Worm (Caenorhabditis elegans) whole organism, young adult: Measurements from ENCODE around the gene ins-39.

Source experiments
- B0035.1 ChIP-seq: sonication (generic microtip); optimal IDR thresholded peaks from 2 replicates; lab custom pipeline; 2016; ENCODE audit warnings: missing genetic modification characterization, mild to moderate bottlenecking, missing compliant biosample characterization, missing genotype, missing genetic modification reagents
- F37B4.10 ChIP-seq: fragments of 200-800 bp; sonication (Bioruptor generic); IDR thresholded peaks from 2 replicates; pipeline ENCODE4 v1.3.6; 2022; ENCODE audit warnings: missing genetic modification characterization, missing compliant biosample characterization
- F39B2.1 ChIP-seq: fragments of 200-800 bp; sonication (Bioruptor generic); IDR thresholded peaks from 2 replicates; pipeline ENCODE4 v1.3.6; 2022; ENCODE audit warnings: missing genetic modification reagents, missing genetic modification characterization, missing compliant biosample characterization
- F52B5.7 ChIP-seq: sonication (generic microtip); optimal IDR thresholded peaks from 2 replicates; lab custom pipeline; 2016; ENCODE audit warnings: mild to moderate bottlenecking, missing genetic modification characterization, missing compliant biosample characterization
- F55B11.4 ChIP-seq: sonication (generic microtip); optimal IDR thresholded peaks from 2 replicates; lab custom pipeline; 2016; ENCODE audit warnings: missing compliant biosample characterization, missing genetic modification characterization, borderline replicate concordance; ENCODE audit not compliant: insufficient read depth
- T07F8.4 ChIP-seq: sonication (generic microtip); optimal IDR thresholded peaks from 2 replicates; lab custom pipeline; 2016; ENCODE audit warnings: mild to moderate bottlenecking, missing genetic modification characterization, moderate library complexity, missing compliant biosample characterization
- Y53F4B.3 ChIP-seq: fragments of 200-800 bp; sonication (Bioruptor generic); IDR thresholded peaks from 2 replicates; pipeline ENCODE4 v1.3.6; 2022; ENCODE audit warnings: missing genetic modification reagents, missing genetic modification characterization, missing compliant biosample characterization
- Y79H2A.3 ChIP-seq: fragments of 200-800 bp; sonication (Bioruptor generic); conservative IDR thresholded peaks from 2 replicates; pipeline ENCODE4 v1.3.6; 2022; ENCODE audit warnings: missing genetic modification reagents, missing genetic modification characterization, missing compliant biosample characterization
- Y95B8A.8 ChIP-seq: fragments of 200-800 bp; sonication (Bioruptor generic); IDR thresholded peaks from 2 replicates; pipeline ENCODE4 v1.3.6; 2022; ENCODE audit warnings: missing genetic modification reagents, missing genetic modification characterization, missing compliant biosample characterization
- ZK185.1 ChIP-seq: sonication (generic microtip); optimal IDR thresholded peaks from 2 replicates; lab custom pipeline; 2016; ENCODE audit warnings: mild to moderate bottlenecking, missing genetic modification characterization, missing compliant biosample characterization; ENCODE audit not compliant: poor library complexity, severe bottlenecking
- akir-1 ChIP-seq: fragments of 200-800 bp; sonication (Bioruptor generic); optimal IDR thresholded peaks from 2 replicates; lab custom pipeline; 2018; ENCODE audit warnings: mild to moderate bottlenecking, missing genetic modification characterization, moderate library complexity, missing compliant biosample characterization
- ama-1 ChIP-seq, 3 experiments: fragments of 150-350 bp in 1 of 3; sonication (generic microtip) in 2 of 3; optimal IDR thresholded peaks; 2 replicates each; lab custom pipeline; 2014 to 2018; ENCODE audit warnings: missing biosample characterization in 2 of 3, missing genetic modification characterization in 2 of 3, missing genetic modification reagents in 2 of 3
- aptf-3 ChIP-seq: fragments of 200-800 bp; sonication (Bioruptor generic); IDR thresholded peaks from 2 replicates; pipeline ENCODE4 v1.3.6; 2022; ENCODE audit warnings: missing genetic modification characterization, missing compliant biosample characterization
- atf-7 ChIP-seq: sonication (generic microtip); optimal IDR thresholded peaks from 2 replicates; lab custom pipeline; 2017; ENCODE audit warnings: mild to moderate bottlenecking, missing genetic modification characterization, missing compliant biosample characterization
- attf-3 ChIP-seq: fragments of 200-800 bp; sonication (Bioruptor generic); conservative IDR thresholded peaks from 2 replicates; pipeline ENCODE4 v1.3.6; 2022; ENCODE audit warnings: missing genetic modification reagents, missing genetic modification characterization, missing compliant biosample characterization
- attf-6 ChIP-seq: fragments of 200-800 bp; sonication (Bioruptor generic); IDR thresholded peaks from 2 replicates; pipeline ENCODE4 v1.3.6; 2022; ENCODE audit warnings: missing genetic modification reagents, missing genetic modification characterization, missing compliant biosample characterization
- bed-1 ChIP-seq: fragments of 200-800 bp; sonication (Bioruptor generic); IDR thresholded peaks from 2 replicates; pipeline ENCODE4 v1.3.6; 2022; ENCODE audit warnings: missing genetic modification reagents, missing genetic modification characterization, missing compliant biosample characterization
- bed-2 ChIP-seq: fragments of 200-800 bp; sonication (Bioruptor generic); IDR thresholded peaks from 2 replicates; pipeline ENCODE4 v1.3.6; 2022; ENCODE audit warnings: missing genetic modification reagents, missing genetic modification characterization, missing compliant biosample characterization
- ceh-100 ChIP-seq: fragments of 200-800 bp; sonication (Bioruptor generic); IDR thresholded peaks from 2 replicates; pipeline ENCODE4 v1.3.6; 2022; ENCODE audit warnings: missing genetic modification reagents, missing genetic modification characterization, missing compliant biosample characterization
- ceh-58 ChIP-seq: fragments of 200-800 bp; sonication (Bioruptor generic); IDR thresholded peaks from 2 replicates; pipeline ENCODE4 v1.3.6; 2022; ENCODE audit warnings: missing genetic modification characterization, missing compliant biosample characterization
- ceh-79 ChIP-seq: sonication (generic microtip); optimal IDR thresholded peaks from 2 replicates; lab custom pipeline; 2017; ENCODE audit warnings: mild to moderate bottlenecking, missing genetic modification characterization, missing compliant biosample characterization
- chd-7 ChIP-seq: sonication (generic microtip); optimal IDR thresholded peaks from 2 replicates; lab custom pipeline; 2016; ENCODE audit warnings: mild to moderate bottlenecking, missing genetic modification characterization, moderate library complexity, missing compliant biosample characterization
- die-1 ChIP-seq: sonication (generic microtip); optimal IDR thresholded peaks from 2 replicates; lab custom pipeline; 2016; ENCODE audit warnings: missing genotype, mild to moderate bottlenecking, missing genetic modification characterization, missing compliant biosample characterization
- efl-1 ChIP-seq: fragments of 150-350 bp; optimal IDR thresholded peaks from 2 replicates; lab custom pipeline; 2014; ENCODE audit warnings: missing biosample characterization, missing genetic modification reagents, missing genetic modification characterization
- ets-4 ChIP-seq: fragments of 200-800 bp; sonication (Bioruptor generic); optimal IDR thresholded peaks from 2 replicates; lab custom pipeline; 2018; ENCODE audit warnings: mild to moderate bottlenecking, missing genetic modification characterization, missing compliant biosample characterization
- fkh-3 ChIP-seq: sonication (generic microtip); optimal IDR thresholded peaks from 2 replicates; lab custom pipeline; 2016; ENCODE audit warnings: mild to moderate bottlenecking, missing genetic modification characterization, missing compliant biosample characterization
- hsf-1 ChIP-seq: fragments of 200-800 bp; sonication (Bioruptor generic); IDR thresholded peaks from 2 replicates; pipeline ENCODE4 v1.3.6; 2022; ENCODE audit warnings: missing genetic modification reagents, missing genetic modification characterization, missing compliant biosample characterization
- let-607 ChIP-seq, 2 experiments: fragments of 200-800 bp in 1 of 2; sonication (Bioruptor generic) in 1 of 2; sonication (generic microtip) in 1 of 2; optimal IDR thresholded peaks; 2 replicates each; lab custom pipeline; 2016 to 2018; ENCODE audit warnings: mild to moderate bottlenecking in 2 of 2, missing compliant biosample characterization in 2 of 2, missing genetic modification characterization in 2 of 2, moderate library complexity in 2 of 2, missing genotype in 1 of 2
- lir-1 ChIP-seq: fragments of 200-800 bp; sonication (Bioruptor generic); conservative IDR thresholded peaks from 2 replicates; pipeline ENCODE4 v1.3.6; 2022; ENCODE audit warnings: missing genetic modification reagents, missing genetic modification characterization, missing compliant biosample characterization
- nfya-1 ChIP-seq: sonication (generic microtip); optimal IDR thresholded peaks from 2 replicates; lab custom pipeline; 2017; ENCODE audit warnings: antibody characterized with exemption, missing compliant biosample characterization, missing genetic modification characterization, borderline replicate concordance; ENCODE audit not compliant: insufficient read depth
- nfyb-1 ChIP-seq: fragments of 200-800 bp; sonication (Bioruptor generic); IDR thresholded peaks from 2 replicates; pipeline ENCODE4 v1.3.6; 2022; ENCODE audit warnings: missing genetic modification reagents, missing genetic modification characterization, missing compliant biosample characterization
- nhr-120 ChIP-seq: fragments of 200-800 bp; sonication (Bioruptor generic); IDR thresholded peaks from 2 replicates; pipeline ENCODE4 v1.3.6; 2022; ENCODE audit warnings: missing genetic modification characterization, missing compliant biosample characterization
- nhr-179 ChIP-seq: sonication (generic microtip); optimal IDR thresholded peaks from 2 replicates; lab custom pipeline; 2016; ENCODE audit warnings: mild to moderate bottlenecking, missing genetic modification characterization, missing compliant biosample characterization
- nhr-27 ChIP-seq: fragments of 200-800 bp; sonication (Bioruptor generic); optimal IDR thresholded peaks from 2 replicates; lab custom pipeline; 2018; ENCODE audit warnings: mild to moderate bottlenecking, missing genetic modification characterization, moderate library complexity, missing compliant biosample characterization
- nhr-80 ChIP-seq: sonication (generic microtip); optimal IDR thresholded peaks from 2 replicates; lab custom pipeline; 2016; ENCODE audit warnings: missing genetic modification characterization, missing compliant biosample characterization
- nhr-90 ChIP-seq: sonication (generic microtip); optimal IDR thresholded peaks from 2 replicates; lab custom pipeline; 2016; ENCODE audit warnings: missing genotype, mild to moderate bottlenecking, missing genetic modification characterization, missing compliant biosample characterization
- pha-4 ChIP-seq: fragments of 150-350 bp; sonication (generic microtip); optimal IDR thresholded peaks from 2 replicates; lab custom pipeline; 2014; ENCODE audit warnings: missing biosample characterization, missing genetic modification reagents, missing genetic modification characterization
- rec-8 ChIP-seq, 2 experiments: sonication (generic microtip); optimal IDR thresholded peaks; 2 replicates each; lab custom pipeline; 2016; ENCODE audit warnings: mild to moderate bottlenecking in 2 of 2, missing genetic modification characterization in 2 of 2, missing genetic modification reagents in 2 of 2, missing genotype in 2 of 2, missing biosample characterization in 1 of 2, missing compliant biosample characterization in 1 of 2, moderate library complexity in 1 of 2
- sdz-38 ChIP-seq: sonication (generic microtip); optimal IDR thresholded peaks from 2 replicates; lab custom pipeline; 2016; ENCODE audit warnings: missing genotype, missing genetic modification characterization, missing compliant biosample characterization
- sptf-2 ChIP-seq: fragments of 200-800 bp; sonication (Bioruptor generic); optimal IDR thresholded peaks from 2 replicates; lab custom pipeline; 2018; ENCODE audit warnings: mild to moderate bottlenecking, missing genetic modification characterization, missing compliant biosample characterization
- tbp1 ChIP-seq: fragments of 200-800 bp; sonication (Bioruptor generic); optimal IDR thresholded peaks from 2 replicates; lab custom pipeline; 2018; ENCODE audit warnings: mild to moderate bottlenecking, missing genetic modification characterization, missing compliant biosample characterization
- tlf-1 ChIP-seq: fragments of 200-800 bp; sonication (Bioruptor generic); optimal IDR thresholded peaks from 2 replicates; lab custom pipeline; 2018; ENCODE audit warnings: mild to moderate bottlenecking, missing genetic modification characterization, missing compliant biosample characterization
- xnd-1 ChIP-seq: sonication (generic microtip); optimal IDR thresholded peaks from 2 replicates; lab custom pipeline; 2016; ENCODE audit warnings: missing genotype, missing genetic modification reagents, missing genetic modification characterization, missing compliant biosample characterization
- ztf-18 ChIP-seq: sonication (generic microtip); optimal IDR thresholded peaks from 2 replicates; lab custom pipeline; 2016; ENCODE audit warnings: missing genotype, mild to moderate bottlenecking, missing genetic modification characterization, missing compliant biosample characterization

The ins-39 gene

DNA sequence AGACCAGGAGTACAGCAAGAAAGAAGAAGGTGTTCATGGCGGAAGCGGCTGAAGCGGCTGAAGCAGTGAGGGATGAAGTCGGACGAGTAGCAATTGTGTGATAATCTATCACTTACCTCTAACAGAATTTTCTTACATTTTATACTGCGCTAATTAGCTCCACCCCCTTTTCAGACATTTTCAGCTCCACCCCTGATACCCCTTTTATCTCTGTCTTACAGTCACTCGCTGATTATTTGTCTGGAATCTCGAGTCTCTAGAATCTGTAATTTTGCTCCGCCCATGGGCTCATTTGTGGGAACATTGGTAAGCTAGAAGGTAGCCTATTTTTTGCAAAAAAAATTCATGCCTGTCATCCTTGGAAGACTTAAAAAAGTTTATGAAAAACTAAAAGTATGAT lies at the start of gene ins-39:
TSS of gene ins-39 (minus strand) at position 101 of the 400 bp plus-strand sequence.
- TF ChIP-seq chd-7: no peak
- TF ChIP-seq pha-4: no peak
- no peak for TF ChIP-seq bed-2 (GFP tag; lab: Robert Waterston, UW)
- no peak for TF ChIP-seq nhr-90 (tag; lab: Kevin White, UChicago)
- TF ChIP-seq attf-6 (GFP tag; lab: Robert Waterston, UW): no peak
- no peak for TF ChIP-seq B0035.1 (tag; lab: Kevin White, UChicago)
- no peak for TF ChIP-seq atf-7 (tag; lab: Kevin White, UChicago)
- no peak for TF ChIP-seq rec-8 (tag; optimal IDR thresholded peaks at IDR 0.05; lab: Kevin White, UChicago)
- TF ChIP-seq bed-1: no peak
- TF ChIP-seq Y95B8A.8 (GFP tag; lab: Robert Waterston, UW): no peak
- TF ChIP-seq tbp1: no peak
- TF ChIP-seq ama-1 (optimal IDR thresholded peaks at IDR 0.05; lab: Kevin White, UChicago): no peak
- no peak for TF ChIP-seq ama-1 (GFP tag; optimal IDR thresholded peaks at IDR 0.05; lab: Kevin White, UChicago)
- no peak for TF ChIP-seq hsf-1 (GFP tag; lab: Robert Waterston, UW)
- TF ChIP-seq attf-3 (GFP tag; lab: Robert Waterston, UW): no peak
- TF ChIP-seq, all 124 proteins: peak for 0

DNA sequence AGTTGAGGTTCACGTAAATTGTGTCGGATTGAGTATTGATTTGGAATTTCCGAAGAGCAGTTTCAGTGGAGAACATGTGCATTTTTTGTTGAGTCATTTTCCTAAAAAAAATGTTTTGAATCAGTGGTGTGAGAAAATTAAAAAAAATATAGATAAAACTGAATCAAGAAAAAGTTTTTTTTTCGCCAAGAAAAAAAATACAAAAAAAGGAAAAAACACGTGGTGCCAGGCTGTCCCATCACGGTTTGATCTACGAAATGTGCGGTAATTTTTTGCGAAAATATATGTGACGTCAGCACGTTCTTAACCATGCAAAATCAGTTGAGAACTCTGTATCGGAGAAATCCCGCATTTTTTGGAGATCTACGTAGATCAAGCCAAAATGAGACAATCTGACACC lies 49.7 kb upstream of the ins-39 start, which contains the start of gene F56C3.9:
TSS of gene F56C3.9 (minus strand) at position 101 of the 400 bp plus-strand sequence.
- TF ChIP-seq ztf-18: no peak
- no peak for TF ChIP-seq nhr-120 (GFP tag; lab: Robert Waterston, UW)
- no peak for TF ChIP-seq pha-4
- TF ChIP-seq die-1 (tag; lab: Kevin White, UChicago): no peak

DNA sequence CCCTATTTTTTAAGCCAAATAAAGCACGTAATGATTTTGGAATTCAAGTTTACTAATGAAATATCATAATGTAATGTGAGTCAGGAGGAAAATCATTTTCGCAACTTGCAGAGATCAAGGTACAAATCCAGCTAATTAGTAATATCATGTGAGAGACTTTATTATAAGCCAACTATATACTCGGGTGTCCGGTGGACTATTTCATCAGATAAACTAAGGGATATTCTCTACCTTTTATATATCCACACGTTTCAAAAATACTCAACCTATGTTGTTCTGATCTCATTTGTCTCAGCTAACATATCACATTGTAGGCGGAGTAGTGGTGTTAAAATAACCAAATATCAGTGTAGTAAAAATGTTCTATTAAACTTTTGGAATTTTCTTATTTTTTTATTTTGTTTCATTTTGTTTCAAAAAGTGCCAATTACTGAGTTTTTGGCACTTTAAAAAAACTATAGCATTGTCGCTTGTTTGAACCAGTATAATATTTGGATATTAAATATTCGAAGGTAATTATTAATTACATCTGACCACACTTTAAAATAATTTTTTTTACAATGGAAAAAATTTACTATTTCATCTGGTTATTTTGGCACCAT lies 45.3 kb upstream of the ins-39 start:
- TF ChIP-seq F39B2.1 (GFP tag; lab: Robert Waterston, UW): no peak
- TF ChIP-seq nhr-27 (tag; lab: Kevin White, UChicago): no peak
- no peak for TF ChIP-seq Y53F4B.3 (GFP tag; lab: Robert Waterston, UW)
- no peak for TF ChIP-seq ceh-58
- peak; percentile 68 for TF ChIP-seq T07F8.4 (tag; lab: Kevin White, UChicago)
- no peak for TF ChIP-seq sptf-2 (GFP tag; lab: Kevin White, UChicago)
- no peak for TF ChIP-seq sdz-38 (tag; lab: Kevin White, UChicago)
- no peak for TF ChIP-seq efl-1 (GFP tag; lab: Kevin White, UChicago)
- TF ChIP-seq ceh-100: no peak; the same call in 1 of the 2 replicates
- no peak for TF ChIP-seq F55B11.4 (tag; lab: Kevin White, UChicago)
- TF ChIP-seq Y79H2A.3 (GFP tag; lab: Robert Waterston, UW): no peak
- TF ChIP-seq let-607 (tag; optimal IDR thresholded peaks at IDR 0.05; lab: Kevin White, UChicago): peak in 1 of 2 experiments; percentile 88
- TF ChIP-seq fkh-3 (tag; lab: Kevin White, UChicago): no peak
- peak; percentile 47 for TF ChIP-seq F52B5.7
- TF ChIP-seq xnd-1 (tag; lab: Kevin White, UChicago): no peak
- TF ChIP-seq nfyb-1 (GFP tag; lab: Robert Waterston, UW): peak; percentile 93
- TF ChIP-seq ceh-79 (tag; lab: Kevin White, UChicago): peak; percentile 48
- TF ChIP-seq nhr-179 (tag; lab: Kevin White, UChicago): peak; percentile 25
- no peak for TF ChIP-seq nfya-1 (tag; lab: Kevin White, UChicago)
- TF ChIP-seq aptf-3: no peak
- 0 out of 2 replicates have a peak, but pooled peaks have one; percentile 84 for TF ChIP-seq F37B4.10 (GFP tag; lab: Robert Waterston, UW)
- peak; percentile 92 for TF ChIP-seq tlf-1 (GFP tag; lab: Kevin White, UChicago)
- TF ChIP-seq ZK185.1 (tag; lab: Kevin White, UChicago): peak; percentile 98
- TF ChIP-seq ets-4 (GFP tag; lab: Kevin White, UChicago): peak; percentile 27
- no peak for TF ChIP-seq lir-1 (GFP tag; lab: Robert Waterston, UW)
- peak; percentile 66 for TF ChIP-seq nhr-80
- peak; percentile 83 for TF ChIP-seq B0035.1 (tag; lab: Kevin White, UChicago)
- no peak for TF ChIP-seq pha-4
- peak; percentile 23 for TF ChIP-seq akir-1 (GFP tag; lab: Kevin White, UChicago)
- no peak for TF ChIP-seq ama-1 (optimal IDR thresholded peaks at IDR 0.05; lab: Kevin White, UChicago)
- no peak for TF ChIP-seq ama-1 (GFP tag; optimal IDR thresholded peaks at IDR 0.05; lab: Kevin White, UChicago)
